Fruit fly (Drosophila melanogaster): ENCODE data around the gene FeCH.

FeCH gene

DNA sequence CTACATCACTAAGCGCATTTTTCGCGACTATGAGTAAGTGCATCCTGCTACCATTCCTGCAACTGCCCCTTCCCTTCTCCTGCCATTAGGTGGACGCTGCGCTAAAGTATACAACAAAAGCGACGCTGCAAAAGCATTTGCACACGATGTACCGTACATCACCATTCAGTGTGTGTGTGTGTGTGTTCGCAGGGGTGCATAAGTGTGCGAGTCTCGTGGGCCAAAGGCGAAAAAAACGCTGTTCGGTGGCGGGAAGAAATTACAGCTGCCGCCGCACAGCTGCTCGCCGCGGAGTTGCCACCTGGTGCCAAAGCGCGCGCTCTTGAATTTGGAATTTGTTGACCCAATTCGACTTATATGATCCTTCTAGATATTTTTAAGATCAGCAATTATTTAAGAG is 17.6 kb downstream of the FeCH start:
- TF ChIP-seq usp (GFP tag; optimal IDR thresholded peaks at IDR 0.05) = no peak

DNA sequence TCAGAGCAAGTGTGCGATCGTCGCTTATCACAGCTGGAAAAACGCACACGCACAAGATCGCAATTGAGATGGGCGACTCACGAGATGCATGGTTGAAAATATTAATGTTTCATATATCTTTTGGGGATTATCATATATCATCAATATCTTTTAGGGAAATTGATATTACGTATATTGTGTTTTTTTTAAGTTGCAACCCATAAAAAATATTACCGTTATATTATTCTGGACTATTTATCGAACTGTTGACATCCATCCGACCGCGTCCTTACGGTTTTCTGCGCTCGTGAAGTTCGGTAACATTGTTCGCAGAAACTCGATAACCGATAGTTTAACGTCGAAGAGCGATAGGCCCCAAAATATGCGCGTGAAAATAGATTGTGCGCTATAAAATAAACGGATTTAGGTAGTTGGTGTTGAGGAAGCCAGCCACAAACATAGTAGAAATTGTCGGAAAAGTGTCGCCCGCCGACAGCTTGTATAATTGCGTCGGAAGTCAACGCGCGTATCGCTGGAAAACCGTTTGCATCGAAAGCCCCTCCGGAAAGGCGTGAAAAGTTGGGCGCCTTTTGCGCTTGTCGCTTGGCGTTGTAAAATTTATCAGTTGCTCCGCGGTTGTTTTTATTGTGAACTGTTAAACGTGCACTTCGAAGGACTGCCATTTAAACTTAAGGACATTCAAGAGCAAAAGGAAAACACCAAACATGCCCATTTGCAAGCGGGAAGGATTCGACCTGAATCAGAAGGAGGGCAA is 18.3 kb downstream of the FeCH start, which contains the start of the genes Mccc1 and Acf:
Gene Mccc1, minus strand, starts transcription at position 244 of the 754 bp plus-strand sequence.
Gene Acf, plus strand, starts transcription at position 318 of the 754 bp plus-strand sequence.
- TF ChIP-seq Dll (optimal IDR thresholded peaks at IDR 0.05) (no peak), CG8478 (optimal IDR thresholded peaks at IDR 0.05) (no peak), pan (optimal IDR thresholded peaks at IDR 0.05) (no peak), EcR (GFP tag; optimal IDR thresholded peaks at IDR 0.05) (no peak), usp (GFP tag; optimal IDR thresholded peaks at IDR 0.05) (no peak), psq (optimal IDR thresholded peaks at IDR 0.05) (no peak)

DNA sequence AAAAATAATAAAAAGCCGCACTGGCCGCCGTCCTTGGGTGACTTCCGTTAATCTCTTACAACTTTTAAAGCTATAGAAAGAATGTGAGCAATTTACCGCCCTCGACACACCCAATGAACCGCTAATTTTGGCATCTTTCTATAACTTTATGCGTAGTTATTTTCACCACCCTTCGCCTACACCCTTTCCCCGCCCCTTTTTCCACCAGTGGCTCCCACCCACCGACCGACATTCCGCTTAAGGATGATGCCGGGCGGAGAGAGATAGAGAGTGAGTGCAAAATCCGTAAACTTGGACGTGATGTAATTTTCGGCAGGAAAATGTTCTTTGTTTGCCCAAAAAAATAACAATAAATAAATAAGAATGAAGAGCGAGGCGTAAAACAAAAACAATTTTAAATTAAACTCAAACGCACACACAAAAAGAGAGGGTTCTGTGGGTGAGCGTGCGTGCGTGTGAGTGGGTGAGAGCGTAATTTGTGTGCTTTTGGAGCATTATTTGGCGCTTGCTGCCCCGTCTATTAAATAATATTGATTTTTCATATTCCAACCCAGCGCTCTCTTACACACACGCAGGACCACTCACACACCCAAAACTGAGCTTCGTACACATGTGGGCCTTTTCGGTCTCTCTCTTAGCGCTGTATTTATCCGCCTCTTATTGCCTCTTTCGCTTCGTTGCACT is 34.5 kb downstream of the FeCH start:
- TF ChIP-seq Dll (optimal IDR thresholded peaks at IDR 0.05) (peak; percentile 77), usp (GFP tag; optimal IDR thresholded peaks at IDR 0.05) (no peak)

DNA sequence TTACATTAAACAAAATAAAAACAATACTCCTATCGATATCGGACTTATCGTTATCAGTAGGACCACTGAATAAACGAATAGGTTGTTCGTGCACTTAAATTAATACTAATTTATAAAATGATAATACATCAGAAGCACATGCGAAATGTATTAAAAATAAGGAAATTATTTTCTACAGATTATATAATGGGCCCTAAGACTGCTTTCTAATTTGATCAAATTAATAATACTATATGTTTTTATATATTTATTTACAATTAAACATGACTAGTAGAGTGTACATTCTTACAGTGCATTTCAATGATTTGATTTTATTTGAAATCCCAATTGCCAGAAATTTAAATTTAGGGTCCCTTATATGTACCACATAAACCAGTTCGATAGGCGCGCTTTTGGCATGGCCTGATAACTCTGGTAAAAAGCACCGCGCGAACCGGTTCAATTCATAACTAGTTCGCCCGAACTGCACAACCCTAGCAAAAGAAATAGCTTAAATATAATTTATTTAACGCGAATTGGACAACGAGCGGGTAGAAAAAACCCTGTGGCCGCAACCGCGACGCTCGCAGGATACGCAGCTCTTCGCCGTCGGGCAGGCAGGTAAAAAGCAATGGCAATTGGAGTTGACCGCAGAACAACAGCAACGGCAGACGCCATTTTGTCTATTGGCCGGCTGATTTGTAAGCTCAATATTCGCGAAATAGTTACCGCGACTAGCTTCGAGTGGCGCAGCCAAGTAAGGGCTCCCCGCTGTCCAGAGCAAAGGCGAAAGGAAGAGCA is 35.3 kb downstream of the FeCH start, which contains the start of the genes CG2126 and faf:
Gene CG2126, minus strand, starts transcription at position 70 of the 780 bp plus-strand sequence.
Gene faf, plus strand, starts transcription at position 438 of the 780 bp plus-strand sequence.
- TF ChIP-seq psq (optimal IDR thresholded peaks at IDR 0.05) = no peak
- no peak for TF ChIP-seq CG8478 (optimal IDR thresholded peaks at IDR 0.05)
- no peak for TF ChIP-seq pan (optimal IDR thresholded peaks at IDR 0.05)
- TF ChIP-seq usp (GFP tag; optimal IDR thresholded peaks at IDR 0.05) = no peak
- TF ChIP-seq Dll (optimal IDR thresholded peaks at IDR 0.05) = no peak
- no peak for TF ChIP-seq EcR (GFP tag; optimal IDR thresholded peaks at IDR 0.05)

DNA sequence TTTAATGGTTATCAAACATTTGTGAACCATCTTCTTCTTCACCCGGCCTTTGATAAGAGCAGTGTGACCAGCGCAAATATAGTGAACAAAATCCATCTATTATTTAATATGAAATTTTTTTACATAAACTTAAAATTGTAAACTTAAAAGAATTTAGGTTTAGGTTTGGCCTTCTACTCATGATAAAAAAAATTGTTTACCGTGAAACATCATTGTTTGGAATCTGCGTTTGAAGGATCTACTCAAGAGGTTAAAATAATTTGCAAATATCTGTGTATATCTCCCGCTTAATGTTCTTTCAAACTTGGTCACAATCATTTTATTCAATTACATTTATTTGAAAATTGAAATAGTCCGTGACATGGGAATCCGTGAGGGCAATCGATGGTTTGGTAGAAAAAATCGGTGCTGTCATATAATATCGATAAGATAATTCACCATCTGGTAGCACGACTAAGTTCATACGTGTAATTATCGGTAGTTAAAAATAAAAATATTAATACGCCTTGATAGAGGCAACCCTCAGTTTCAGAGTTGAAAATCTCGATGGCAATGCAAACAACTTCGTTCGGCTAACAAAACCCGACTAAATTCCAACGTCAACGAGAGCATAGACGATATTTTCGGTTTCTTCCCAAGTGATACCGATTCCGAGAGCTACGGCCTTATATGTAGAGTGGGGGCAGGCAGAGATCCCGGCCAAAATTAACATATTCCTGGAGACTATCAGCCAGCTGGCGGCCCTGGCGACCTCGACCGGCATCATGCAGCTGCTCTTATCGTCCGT is 40.1 kb downstream of the FeCH start, which contains the start of the genes betaGlu and sip3:
Gene betaGlu, minus strand, starts transcription at position 59 of the 787 bp plus-strand sequence.
Gene sip3, plus strand, starts transcription at position 430 of the 787 bp plus-strand sequence.
- no peak for TF ChIP-seq psq (optimal IDR thresholded peaks at IDR 0.05)
- no peak for TF ChIP-seq usp (GFP tag; optimal IDR thresholded peaks at IDR 0.05)
- no peak for TF ChIP-seq EcR (GFP tag; optimal IDR thresholded peaks at IDR 0.05)
- no peak for TF ChIP-seq pan (optimal IDR thresholded peaks at IDR 0.05)
- TF ChIP-seq Dll (optimal IDR thresholded peaks at IDR 0.05) = no peak
- TF ChIP-seq CG8478 (optimal IDR thresholded peaks at IDR 0.05) = no peak

DNA sequence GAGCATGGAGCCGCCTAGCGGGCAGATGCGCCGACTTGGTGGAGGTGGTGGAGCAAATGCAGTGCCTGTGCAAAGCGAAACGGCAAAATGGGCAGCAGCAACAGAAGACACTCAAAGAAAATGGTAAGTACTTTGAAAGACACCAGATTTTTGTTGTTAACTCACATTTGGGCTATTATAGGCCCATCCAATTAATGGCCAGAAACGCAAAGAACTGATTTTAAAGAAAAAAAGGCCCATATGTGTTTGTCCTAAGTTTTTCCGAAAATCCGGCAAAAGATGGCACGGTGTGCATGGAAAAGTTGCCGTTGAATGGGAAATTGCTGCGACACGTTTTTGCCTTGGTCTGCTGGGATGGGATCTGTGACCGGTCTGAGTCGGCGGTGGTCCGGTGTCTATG is 43.9 kb downstream of the FeCH start:
- TF ChIP-seq Dll (optimal IDR thresholded peaks at IDR 0.05) (peak; percentile 10), pan (optimal IDR thresholded peaks at IDR 0.05) (no peak), EcR (GFP tag; optimal IDR thresholded peaks at IDR 0.05) (no peak)

DNA sequence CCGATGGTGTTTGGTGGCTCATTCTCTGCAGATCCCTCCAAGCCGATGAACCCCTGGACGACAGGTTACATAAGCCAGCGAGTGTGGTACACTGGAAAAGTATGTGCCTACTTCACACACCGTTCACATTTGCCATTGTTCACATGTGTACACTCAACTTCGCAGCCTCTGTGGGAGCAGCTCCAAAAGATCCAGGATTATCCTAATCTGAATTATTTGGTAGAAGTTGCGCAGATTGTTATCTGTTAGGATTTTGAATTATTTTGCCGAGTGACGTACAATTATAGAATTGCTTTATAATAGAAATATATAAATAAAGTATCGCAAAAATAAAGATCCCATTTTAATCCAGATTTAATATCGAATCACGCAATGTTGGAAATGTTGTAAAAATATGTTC is 44.6 kb downstream of the FeCH start:
- TF ChIP-seq Dll (optimal IDR thresholded peaks at IDR 0.05) (no peak), psq (optimal IDR thresholded peaks at IDR 0.05) (no peak), usp (GFP tag; optimal IDR thresholded peaks at IDR 0.05) (no peak), CG8478 (optimal IDR thresholded peaks at IDR 0.05) (no peak), EcR (GFP tag; optimal IDR thresholded peaks at IDR 0.05) (no peak), pan (optimal IDR thresholded peaks at IDR 0.05) (no peak)

DNA sequence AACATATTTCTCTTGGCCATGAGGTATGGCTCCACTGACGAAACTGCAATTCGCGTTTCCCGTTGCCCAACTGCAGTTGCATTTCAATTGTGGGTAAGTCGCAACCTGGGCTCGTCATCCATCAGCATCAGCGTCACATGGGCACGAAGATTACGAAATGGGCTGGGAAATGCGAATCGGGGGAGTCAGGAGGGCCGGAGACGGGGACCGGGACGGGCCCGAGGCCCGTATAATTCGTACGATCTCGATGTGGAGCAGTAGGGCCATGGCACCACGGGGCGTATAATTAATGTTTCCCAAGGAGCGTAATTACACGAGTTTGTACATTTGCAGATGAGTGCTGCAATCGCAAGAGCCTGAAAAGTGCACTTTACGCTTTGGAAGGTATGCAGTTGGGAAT is 47.0 kb downstream of the FeCH start:
- TF ChIP-seq usp (GFP tag; optimal IDR thresholded peaks at IDR 0.05) (no peak), Dll (optimal IDR thresholded peaks at IDR 0.05) (no peak), psq (optimal IDR thresholded peaks at IDR 0.05) (no peak), CG8478 (optimal IDR thresholded peaks at IDR 0.05) (no peak), pan (optimal IDR thresholded peaks at IDR 0.05) (no peak), EcR (GFP tag; optimal IDR thresholded peaks at IDR 0.05) (no peak)

DNA sequence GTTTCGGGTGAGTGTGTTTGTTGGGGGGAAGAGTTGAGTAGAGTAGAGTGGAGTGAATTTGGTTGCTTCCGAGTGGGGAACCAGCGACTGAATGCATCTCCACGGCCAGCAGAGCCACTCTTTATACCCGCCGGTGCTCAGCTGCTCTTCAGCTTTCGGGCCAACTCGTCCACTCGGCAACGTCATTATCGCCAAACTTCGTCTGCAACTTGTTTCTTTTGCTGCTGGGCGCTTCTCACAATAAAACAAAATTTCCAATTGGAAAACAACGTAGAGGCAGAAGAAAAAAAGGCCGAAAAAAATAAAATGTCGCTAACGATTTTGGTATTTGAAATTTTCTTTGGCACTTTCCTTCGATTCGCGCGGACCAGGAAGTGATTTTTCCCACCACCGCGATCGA is 47.4 kb downstream of the FeCH start, which contains the start of gene CG2150:
Gene CG2150, minus strand, starts transcription at position 101 of the 400 bp plus-strand sequence.
- no peak for TF ChIP-seq psq (optimal IDR thresholded peaks at IDR 0.05)
- TF ChIP-seq Dll (optimal IDR thresholded peaks at IDR 0.05) = no peak
- no peak for TF ChIP-seq CG8478 (optimal IDR thresholded peaks at IDR 0.05)
- no peak for TF ChIP-seq EcR (GFP tag; optimal IDR thresholded peaks at IDR 0.05)
- TF ChIP-seq usp (GFP tag; optimal IDR thresholded peaks at IDR 0.05) = no peak
- TF ChIP-seq pan (optimal IDR thresholded peaks at IDR 0.05) = no peak

DNA sequence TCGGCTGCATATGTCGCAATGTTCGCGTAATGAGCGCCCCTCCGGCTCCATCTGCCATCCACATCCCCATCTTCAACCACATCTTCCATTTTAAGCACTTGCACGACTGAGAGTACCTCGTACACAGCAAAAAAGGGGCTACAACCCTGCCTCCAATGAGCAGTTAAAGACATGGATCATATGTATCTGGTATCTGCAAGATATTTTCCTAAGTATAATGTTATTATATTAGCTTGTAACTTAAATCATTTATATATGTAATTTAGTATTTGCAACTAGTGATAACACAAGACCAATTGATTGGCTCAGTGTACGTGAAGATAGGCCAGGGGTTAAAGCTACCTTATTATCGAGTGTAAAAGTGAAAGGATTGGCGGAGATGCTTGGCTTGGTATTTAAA is 49.4 kb downstream of the FeCH start:
- TF ChIP-seq pan (optimal IDR thresholded peaks at IDR 0.05) (no peak), Dll (optimal IDR thresholded peaks at IDR 0.05) (no peak), CG8478 (optimal IDR thresholded peaks at IDR 0.05) (no peak)

DNA sequence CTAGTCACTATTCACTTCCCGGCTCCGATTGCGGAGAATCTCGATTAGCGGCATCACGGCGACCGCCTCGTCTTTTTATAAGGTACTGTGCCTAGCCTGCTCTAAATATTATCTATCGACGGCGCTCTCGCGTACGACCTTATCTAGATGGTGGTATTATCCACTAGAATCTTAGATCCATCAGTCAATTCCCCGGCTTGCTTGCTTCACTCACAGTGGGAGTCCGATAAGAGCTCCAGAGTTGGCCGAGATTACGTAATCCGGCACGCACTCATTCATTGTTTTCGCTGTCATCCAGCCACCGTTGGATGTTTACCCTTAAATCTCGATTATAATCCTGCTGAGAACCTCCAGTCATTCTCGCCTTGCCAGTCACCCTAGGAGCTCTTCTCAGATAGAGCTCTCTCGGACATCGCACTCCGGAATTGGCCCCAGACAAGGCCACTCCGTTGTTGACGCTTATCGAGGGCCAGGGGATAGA is 50.5 kb downstream of the FeCH start, which contains the start of gene Smvt:
Gene Smvt, minus strand, starts transcription at position 51 of the 481 bp plus-strand sequence.
- TF ChIP-seq CG8478 (optimal IDR thresholded peaks at IDR 0.05) (no peak), pan (optimal IDR thresholded peaks at IDR 0.05) (no peak), usp (GFP tag; optimal IDR thresholded peaks at IDR 0.05) (no peak), EcR (GFP tag; optimal IDR thresholded peaks at IDR 0.05) (no peak), psq (optimal IDR thresholded peaks at IDR 0.05) (no peak), Dll (optimal IDR thresholded peaks at IDR 0.05) (no peak)

All from whole organism.